Worm (Caenorhabditis elegans) whole organism, young adult: ENCODE data around the gene clec-49.

Source experiments
- B0035.1 ChIP-seq: sonication (generic microtip); optimal IDR thresholded peaks from 2 replicates; lab custom pipeline; 2016; ENCODE audit warnings: missing genetic modification characterization, mild to moderate bottlenecking, missing compliant biosample characterization, missing genotype, missing genetic modification reagents
- B0261.1 ChIP-seq: sonication (generic microtip); optimal IDR thresholded peaks from 2 replicates; lab custom pipeline; 2016; ENCODE audit warnings: mild to moderate bottlenecking, missing genetic modification characterization, moderate library complexity, missing compliant biosample characterization
- D2030.7 ChIP-seq: fragments of 200-800 bp; sonication (Bioruptor generic); IDR thresholded peaks from 2 replicates; pipeline ENCODE4 v1.3.6; 2022; ENCODE audit warnings: missing genetic modification reagents, missing genetic modification characterization, missing compliant biosample characterization
- F22D6.2 ChIP-seq: sonication (generic microtip); optimal IDR thresholded peaks from 2 replicates; lab custom pipeline; 2016; ENCODE audit warnings: mild to moderate bottlenecking, missing genetic modification characterization, missing compliant biosample characterization
- F23B12.7 ChIP-seq: sonication (generic microtip); optimal IDR thresholded peaks from 2 replicates; lab custom pipeline; 2017; ENCODE audit warnings: missing genetic modification characterization, mild to moderate bottlenecking, missing compliant biosample characterization, antibody characterized with exemption, moderate library complexity; ENCODE audit not compliant: insufficient read depth
- F52B5.7 ChIP-seq: sonication (generic microtip); optimal IDR thresholded peaks from 2 replicates; lab custom pipeline; 2016; ENCODE audit warnings: mild to moderate bottlenecking, missing genetic modification characterization, missing compliant biosample characterization
- Y95B8A.8 ChIP-seq: fragments of 200-800 bp; sonication (Bioruptor generic); IDR thresholded peaks from 2 replicates; pipeline ENCODE4 v1.3.6; 2022; ENCODE audit warnings: missing genetic modification reagents, missing genetic modification characterization, missing compliant biosample characterization
- bed-2 ChIP-seq: fragments of 200-800 bp; sonication (Bioruptor generic); IDR thresholded peaks from 2 replicates; pipeline ENCODE4 v1.3.6; 2022; ENCODE audit warnings: missing genetic modification reagents, missing genetic modification characterization, missing compliant biosample characterization
- cebp-1 ChIP-seq, 2 experiments: fragments of 200-800 bp in 1 of 2; sonication (Bioruptor generic) in 1 of 2; sonication (generic microtip) in 1 of 2; IDR thresholded peaks in 1 of 2; optimal IDR thresholded peaks in 1 of 2; 2 replicates each; pipeline versions ENCODE4 v1.3.6 to Lab custom; 2017 to 2022; ENCODE audit warnings: missing compliant biosample characterization in 2 of 2, missing genetic modification characterization in 2 of 2, mild to moderate bottlenecking in 1 of 2, missing genetic modification reagents in 1 of 2, moderate library complexity in 1 of 2
- ceh-27 ChIP-seq: fragments of 200-800 bp; sonication (Bioruptor generic); optimal IDR thresholded peaks from 2 replicates; lab custom pipeline; 2018; ENCODE audit warnings: mild to moderate bottlenecking, missing genetic modification characterization, moderate library complexity, missing compliant biosample characterization
- die-1 ChIP-seq: sonication (generic microtip); optimal IDR thresholded peaks from 2 replicates; lab custom pipeline; 2016; ENCODE audit warnings: missing genotype, mild to moderate bottlenecking, missing genetic modification characterization, missing compliant biosample characterization
- dox-1 ChIP-seq: fragments of 200-800 bp; sonication (Bioruptor generic); IDR thresholded peaks from 2 replicates; pipeline ENCODE4 v1.3.6; 2022; ENCODE audit warnings: missing genetic modification reagents, missing genetic modification characterization, missing compliant biosample characterization
- efl-1 ChIP-seq: fragments of 150-350 bp; optimal IDR thresholded peaks from 2 replicates; lab custom pipeline; 2014; ENCODE audit warnings: missing biosample characterization, missing genetic modification reagents, missing genetic modification characterization
- egrh-3 ChIP-seq: fragments of 200-800 bp; sonication (Bioruptor generic); IDR thresholded peaks from 2 replicates; pipeline ENCODE4 v1.3.6; 2022; ENCODE audit warnings: missing genetic modification reagents, missing genetic modification characterization, missing compliant biosample characterization
- ets-4 ChIP-seq: fragments of 200-800 bp; sonication (Bioruptor generic); optimal IDR thresholded peaks from 2 replicates; lab custom pipeline; 2018; ENCODE audit warnings: mild to moderate bottlenecking, missing genetic modification characterization, missing compliant biosample characterization
- him-1 ChIP-seq: sonication (generic microtip); optimal IDR thresholded peaks from 2 replicates; lab custom pipeline; 2016; ENCODE audit warnings: missing genotype, missing genetic modification reagents, missing genetic modification characterization, missing compliant biosample characterization
- hmg-1.2 ChIP-seq: fragments of 200-800 bp; sonication (Bioruptor generic); IDR thresholded peaks from 2 replicates; pipeline ENCODE4 v1.3.6; 2022; ENCODE audit warnings: missing genetic modification reagents, missing genetic modification characterization, missing compliant biosample characterization
- hmg-20 ChIP-seq: fragments of 200-800 bp; sonication (Bioruptor generic); IDR thresholded peaks from 2 replicates; pipeline ENCODE4 v1.3.6; 2022; ENCODE audit warnings: missing genetic modification reagents, missing genetic modification characterization, missing compliant biosample characterization
- lin-26 ChIP-seq: fragments of 200-800 bp; sonication (Bioruptor generic); IDR thresholded peaks from 2 replicates; pipeline ENCODE4 v1.3.6; 2022; ENCODE audit warnings: missing genetic modification reagents, missing genetic modification characterization, missing compliant biosample characterization
- lin-35 ChIP-seq, 3 experiments: fragments of 150-350 bp in 2 of 3; sonication (generic microtip) in 1 of 3; optimal IDR thresholded peaks; 2 replicates each; lab custom pipeline; 2014 to 2018; ENCODE audit warnings: missing biosample characterization in 3 of 3, missing genetic modification characterization in 3 of 3, missing genetic modification reagents in 3 of 3
- lsl-1 ChIP-seq: fragments of 200-800 bp; sonication (Bioruptor generic); optimal IDR thresholded peaks from 2 replicates; lab custom pipeline; 2018; ENCODE audit warnings: mild to moderate bottlenecking, missing genetic modification characterization, moderate library complexity, missing compliant biosample characterization
- madf-10 ChIP-seq: sonication (generic microtip); optimal IDR thresholded peaks from 2 replicates; lab custom pipeline; 2016; ENCODE audit warnings: mild to moderate bottlenecking, missing genetic modification characterization, missing compliant biosample characterization
- madf-3 ChIP-seq: fragments of 200-800 bp; sonication (Bioruptor generic); IDR thresholded peaks from 2 replicates; pipeline ENCODE4 v1.3.6; 2022; ENCODE audit warnings: missing genetic modification reagents, missing genetic modification characterization, missing compliant biosample characterization
- mcd-1 ChIP-seq: fragments of 200-800 bp; sonication (Bioruptor generic); IDR thresholded peaks from 2 replicates; pipeline ENCODE4 v1.3.6; 2022; ENCODE audit warnings: missing genetic modification reagents, missing genetic modification characterization, missing compliant biosample characterization
- nfyb-1 ChIP-seq: fragments of 200-800 bp; sonication (Bioruptor generic); IDR thresholded peaks from 2 replicates; pipeline ENCODE4 v1.3.6; 2022; ENCODE audit warnings: missing genetic modification reagents, missing genetic modification characterization, missing compliant biosample characterization
- nhr-90 ChIP-seq: sonication (generic microtip); optimal IDR thresholded peaks from 2 replicates; lab custom pipeline; 2016; ENCODE audit warnings: missing genotype, mild to moderate bottlenecking, missing genetic modification characterization, missing compliant biosample characterization
- pbrm-1 ChIP-seq: fragments of 200-800 bp; sonication (Bioruptor generic); IDR thresholded peaks from 2 replicates; pipeline ENCODE4 v1.3.6; 2022; ENCODE audit warnings: missing genetic modification reagents, missing genetic modification characterization, missing compliant biosample characterization
- rcor-1 ChIP-seq: fragments of 200-800 bp; sonication (Bioruptor generic); IDR thresholded peaks from 2 replicates; pipeline ENCODE4 v1.3.6; 2022; ENCODE audit warnings: missing genetic modification reagents, missing genetic modification characterization, missing compliant biosample characterization
- rec-8 ChIP-seq, 2 experiments: sonication (generic microtip); optimal IDR thresholded peaks; 2 replicates each; lab custom pipeline; 2016; ENCODE audit warnings: mild to moderate bottlenecking in 2 of 2, missing genetic modification characterization in 2 of 2, missing genetic modification reagents in 2 of 2, missing genotype in 2 of 2, missing biosample characterization in 1 of 2, missing compliant biosample characterization in 1 of 2, moderate library complexity in 1 of 2
- rpc-1 ChIP-seq, 2 experiments: fragments of 150-350 bp in 1 of 2; sonication (generic microtip) in 1 of 2; optimal IDR thresholded peaks; 2 replicates each; lab custom pipeline; 2014 to 2018; ENCODE audit warnings: missing biosample characterization in 1 of 2, missing genetic modification characterization in 1 of 2, missing genetic modification reagents in 1 of 2, missing genotype in 1 of 2
- snpc-4 ChIP-seq, 5 experiments: fragments of 150-350 bp in 1 of 5; sonication (generic microtip) in 4 of 5; optimal IDR thresholded peaks; 2 replicates each; lab custom pipeline; 2014 to 2018; ENCODE audit warnings: missing genetic modification characterization in 5 of 5, missing biosample characterization in 3 of 5, antibody characterized with exemption in 2 of 5, mild to moderate bottlenecking in 2 of 5, missing compliant biosample characterization in 2 of 5, missing genotype in 2 of 5, moderate library complexity in 2 of 5, missing genetic modification reagents in 1 of 5
- tlf-1 ChIP-seq: fragments of 200-800 bp; sonication (Bioruptor generic); optimal IDR thresholded peaks from 2 replicates; lab custom pipeline; 2018; ENCODE audit warnings: mild to moderate bottlenecking, missing genetic modification characterization, missing compliant biosample characterization
- unc-130 ChIP-seq: sonication (generic microtip); optimal IDR thresholded peaks from 2 replicates; lab custom pipeline; 2016; ENCODE audit warnings: missing genetic modification reagents, missing genetic modification characterization, missing compliant biosample characterization
- zfh-2 ChIP-seq: fragments of 200-800 bp; sonication (Bioruptor generic); conservative IDR thresholded peaks from 2 replicates; pipeline ENCODE4 v1.3.6; 2022; ENCODE audit warnings: missing genetic modification reagents, missing genetic modification characterization, missing compliant biosample characterization
- zim-3 ChIP-seq: sonication (generic microtip); optimal IDR thresholded peaks from 2 replicates; lab custom pipeline; 2017; ENCODE audit warnings: mild to moderate bottlenecking, missing genetic modification characterization, moderate library complexity, missing compliant biosample characterization
- ztf-18 ChIP-seq: sonication (generic microtip); optimal IDR thresholded peaks from 2 replicates; lab custom pipeline; 2016; ENCODE audit warnings: missing genotype, mild to moderate bottlenecking, missing genetic modification characterization, missing compliant biosample characterization
- ztf-6 ChIP-seq: fragments of 200-800 bp; sonication (Bioruptor generic); IDR thresholded peaks from 2 replicates; pipeline ENCODE4 v1.3.6; 2022; ENCODE audit warnings: missing genetic modification reagents, missing genetic modification characterization, missing compliant biosample characterization

clec-49 gene

ce11 chrV:19728731-19729130 lies 22.3 kb downstream of the clec-49 start, which contains the start of gene Y116F11A.3:
Y116F11A.3 (plus strand) TSS chrV:19729031.
- no peak for TF ChIP-seq bed-2 (GFP tag; lab: Robert Waterston, UW)

- no peak for TF ChIP-seq rpc-1 (optimal IDR thresholded peaks at IDR 0.05; lab: Kevin White, UChicago)
- TF ChIP-seq rpc-1 (tag; optimal IDR thresholded peaks at IDR 0.05; lab: Kevin White, UChicago) = no peak
- no peak for TF ChIP-seq B0261.1
- TF ChIP-seq egrh-3 (GFP tag; lab: Robert Waterston, UW) = peak; percentile 53; the same call in 1 of the 2 replicates
- 0 out of 2 replicates have a peak, but pooled peaks have one; percentile 7 for TF ChIP-seq mcd-1 (GFP tag; lab: Robert Waterston, UW)
- TF ChIP-seq hmg-1.2 (GFP tag; lab: Robert Waterston, UW) = peak; percentile 87
- TF ChIP-seq hmg-20 (GFP tag; lab: Robert Waterston, UW) = no peak
Measured at ce11 chrV:19727990-19728389, 23.0 kb downstream of the clec-49 start.

ce11 chrV:19724589-19724988 lies 26.4 kb downstream of the clec-49 start:
- TF ChIP-seq hmg-1.2 (GFP tag; lab: Robert Waterston, UW) (peak; percentile 62), cebp-1 (GFP tag; IDR thresholded peaks at IDR 0.05; lab: Robert Waterston, UW) (0 out of 2 replicates have a peak, but pooled peaks have one; percentile 13), cebp-1 (tag; optimal IDR thresholded peaks at IDR 0.05; lab: Kevin White, UChicago) (peak; percentile 55), snpc-4 (GFP tag; optimal IDR thresholded peaks at IDR 0.05; lab: Kevin White, UChicago) (no peak), snpc-4 (tag; optimal IDR thresholded peaks at IDR 0.05; lab: Kevin White, UChicago) (no peak)
- TF ChIP-seq, all 124 proteins: peak for 2

ce11 chrV:19722881-19723280 lies 28.1 kb downstream of the clec-49 start:
- no peak for TF ChIP-seq F52B5.7 (tag; lab: Kevin White, UChicago)
- TF ChIP-seq efl-1 (GFP tag; lab: Kevin White, UChicago) = no peak
- TF ChIP-seq nhr-90 (tag; lab: Kevin White, UChicago) = peak; percentile 4
- TF ChIP-seq hmg-20 (GFP tag; lab: Robert Waterston, UW) = 0 out of 2 replicates have a peak, but pooled peaks have one; percentile 43
- TF ChIP-seq F22D6.2 (tag; lab: Kevin White, UChicago) = no peak
- TF ChIP-seq snpc-4 (GFP tag; optimal IDR thresholded peaks at IDR 0.05; lab: Kevin White, UChicago) = peak; percentile 27
- TF ChIP-seq snpc-4 (tag; optimal IDR thresholded peaks at IDR 0.05; lab: Kevin White, UChicago) = peak in 1 of 4 experiments; percentile 36
- peak; percentile 14 for TF ChIP-seq madf-10 (tag; lab: Kevin White, UChicago)
- peak; percentile 65; the same call in 1 of the 2 replicates for TF ChIP-seq madf-3 (GFP tag; lab: Robert Waterston, UW)
- peak; percentile 29; the same call in 1 of the 2 replicates for TF ChIP-seq nfyb-1 (GFP tag; lab: Robert Waterston, UW)
- peak; percentile 32 for TF ChIP-seq ztf-18 (tag; lab: Kevin White, UChicago)
- TF ChIP-seq zfh-2 (GFP tag; lab: Robert Waterston, UW) = peak; percentile 56
- TF ChIP-seq him-1 (tag; lab: Kevin White, UChicago) = peak; percentile 4
- peak; percentile 3 for TF ChIP-seq lsl-1
- TF ChIP-seq unc-130 (GFP tag; lab: Kevin White, UChicago) = no peak
- peak; percentile 64 for TF ChIP-seq pbrm-1
- peak; percentile 41 for TF ChIP-seq zim-3
- no peak for TF ChIP-seq lin-35 (GFP tag; optimal IDR thresholded peaks at IDR 0.05; lab: Kevin White, UChicago)
- TF ChIP-seq ztf-6 (GFP tag; lab: Robert Waterston, UW) = 0 out of 2 replicates have a peak, but pooled peaks have one; percentile 7
- peak; percentile 5 to 14 for TF ChIP-seq rec-8 (tag; optimal IDR thresholded peaks at IDR 0.05; lab: Kevin White, UChicago)
- TF ChIP-seq dox-1 = peak; percentile 63; the same call in 1 of the 2 replicates
- TF ChIP-seq rcor-1 (GFP tag; lab: Robert Waterston, UW) = 0 out of 2 replicates have a peak, but pooled peaks have one; percentile 42
- TF ChIP-seq ceh-27 (GFP tag; lab: Kevin White, UChicago) = peak; percentile 32
- TF ChIP-seq D2030.7 (GFP tag; lab: Robert Waterston, UW) = peak; percentile 61
- TF ChIP-seq egrh-3 (GFP tag; lab: Robert Waterston, UW) = peak; percentile 39; the same call in 1 of the 2 replicates
- TF ChIP-seq Y95B8A.8 (GFP tag; lab: Robert Waterston, UW) = 0 out of 2 replicates have a peak, but pooled peaks have one; percentile 25
- TF ChIP-seq hmg-1.2 (GFP tag; lab: Robert Waterston, UW) = peak; percentile 69
- peak; percentile 52 for TF ChIP-seq mcd-1 (GFP tag; lab: Robert Waterston, UW)
- peak; percentile 8 for TF ChIP-seq F23B12.7 (tag; lab: Kevin White, UChicago)
- TF ChIP-seq rpc-1 (optimal IDR thresholded peaks at IDR 0.05; lab: Kevin White, UChicago) = peak; percentile 53
- peak; percentile 71 for TF ChIP-seq rpc-1 (tag; optimal IDR thresholded peaks at IDR 0.05; lab: Kevin White, UChicago)
- TF ChIP-seq lin-26 (GFP tag; lab: Robert Waterston, UW) = 0 out of 2 replicates have a peak, but pooled peaks have one; percentile 68
- TF ChIP-seq tlf-1 = no peak
- peak; percentile 23 for TF ChIP-seq die-1
- TF ChIP-seq ets-4 (GFP tag; lab: Kevin White, UChicago) = no peak
- TF ChIP-seq B0035.1 (tag; lab: Kevin White, UChicago) = no peak
